Worm (Caenorhabditis elegans) whole organism, L4 larva: ENCODE measurements around the gene C35A5.11.
A peak's percentile ranks its signal among the peaks of the same experiment; 100 is the strongest.

ENCODE experiments used
- F10B5.3 ChIP-seq: sonication (generic microtip); optimal IDR thresholded peaks from 2 replicates; lab custom pipeline; 2016; ENCODE audit warnings: mild to moderate bottlenecking, missing genetic modification characterization, missing compliant biosample characterization
- F26F4.8 ChIP-seq: fragments of 200-800 bp; sonication (Bioruptor generic); conservative IDR thresholded peaks from 2 replicates; pipeline ENCODE4 v1.3.6; 2022; ENCODE audit warnings: missing genetic modification characterization, missing compliant biosample characterization
- F49E8.2 ChIP-seq: sonication (generic microtip); optimal IDR thresholded peaks from 2 replicates; lab custom pipeline; 2016; ENCODE audit warnings: missing compliant biosample characterization, mild to moderate bottlenecking, missing genetic modification characterization, borderline replicate concordance
- Y48G9A.11 ChIP-seq: fragments of 200-800 bp; sonication (Bioruptor generic); IDR thresholded peaks from 2 replicates; pipeline ENCODE4 v1.3.6; 2022; ENCODE audit warnings: missing genetic modification reagents, missing genetic modification characterization, missing compliant biosample characterization
- Y5F2A.4 ChIP-seq: fragments of 200-800 bp; sonication (Bioruptor generic); optimal IDR thresholded peaks from 2 replicates; lab custom pipeline; 2018; ENCODE audit warnings: mild to moderate bottlenecking, missing genetic modification characterization, missing compliant biosample characterization
- Y75B8A.6 ChIP-seq: fragments of 200-800 bp; sonication (Bioruptor generic); IDR thresholded peaks from 2 replicates; pipeline ENCODE4 v1.3.6; 2022; ENCODE audit warnings: missing genetic modification reagents, missing genetic modification characterization, missing compliant biosample characterization
- aha-1 ChIP-seq: fragments of 150-350 bp; peaks from one replicate; lab custom pipeline; 2014; ENCODE audit warnings: missing biosample characterization, missing genetic modification characterization
- ama-1 ChIP-seq: fragments of 150-350 bp; optimal IDR thresholded peaks from 2 replicates; lab custom pipeline; 2014; ENCODE audit warnings: inconsistent platforms, mixed read lengths
- arid-1 ChIP-seq: fragments of 200-800 bp; sonication (Bioruptor generic); conservative IDR thresholded peaks from 2 replicates; pipeline ENCODE4 v1.3.6; 2022; ENCODE audit warnings: missing genetic modification reagents, missing genetic modification characterization, missing compliant biosample characterization
- ceh-44 ChIP-seq: fragments of 200-800 bp; sonication (Bioruptor generic); IDR thresholded peaks from 2 replicates; pipeline ENCODE4 v1.3.6; 2022; ENCODE audit warnings: missing genetic modification reagents, missing genetic modification characterization, missing compliant biosample characterization
- ceh-82 ChIP-seq: sonication (generic microtip); optimal IDR thresholded peaks from 2 replicates; lab custom pipeline; 2017; ENCODE audit warnings: missing biosample characterization, missing genetic modification characterization
- cey-2 ChIP-seq: sonication (generic microtip); optimal IDR thresholded peaks from 3 replicates; lab custom pipeline; 2017; ENCODE audit warnings: missing genetic modification characterization, mild to moderate bottlenecking, missing compliant biosample characterization, antibody characterized with exemption, borderline replicate concordance; ENCODE audit not compliant: insufficient read depth
- daf-12 ChIP-seq: fragments of 150-350 bp; optimal IDR thresholded peaks from 2 replicates; lab custom pipeline; 2014; ENCODE audit warnings: missing biosample characterization, missing genetic modification reagents, missing genetic modification characterization
- dmd-6 ChIP-seq: fragments of 200-800 bp; sonication (Bioruptor generic); IDR thresholded peaks from 2 replicates; pipeline ENCODE4 v1.3.6; 2022; ENCODE audit warnings: missing genetic modification reagents, missing genetic modification characterization, missing compliant biosample characterization
- dve-1 ChIP-seq: sonication (generic microtip); optimal IDR thresholded peaks from 2 replicates; lab custom pipeline; 2017; ENCODE audit warnings: antibody characterized with exemption, mild to moderate bottlenecking, missing genetic modification characterization, missing compliant biosample characterization; ENCODE audit not compliant: insufficient read depth
- egl-43 ChIP-seq: fragments of 200-800 bp; sonication (Bioruptor generic); IDR thresholded peaks from 2 replicates; pipeline ENCODE4 v1.3.6; 2022; ENCODE audit warnings: missing genetic modification reagents, missing genetic modification characterization, missing compliant biosample characterization
- fos-1 ChIP-seq: fragments of 150-350 bp; optimal IDR thresholded peaks from 2 replicates; lab custom pipeline; 2014; ENCODE audit warnings: missing biosample characterization, missing genetic modification characterization
- hif-1 ChIP-seq, 2 experiments: sonication (generic microtip); optimal IDR thresholded peaks; 2 replicates each; lab custom pipeline; 2016 to 2017; ENCODE audit warnings: missing compliant biosample characterization in 2 of 2, missing genetic modification characterization in 2 of 2, missing genetic modification reagents in 2 of 2, missing genotype in 2 of 2, mild to moderate bottlenecking in 1 of 2
- lim-7 ChIP-seq: fragments of 200-800 bp; sonication (Bioruptor generic); IDR thresholded peaks from 2 replicates; pipeline ENCODE4 v1.3.6; 2022; ENCODE audit warnings: missing genetic modification characterization, missing compliant biosample characterization
- lin-1 ChIP-seq: fragments of 200-800 bp; sonication (Bioruptor generic); IDR thresholded peaks from 2 replicates; pipeline ENCODE4 v1.3.6; 2022; ENCODE audit warnings: missing genetic modification reagents, missing genetic modification characterization, missing compliant biosample characterization
- lin-13 ChIP-seq: fragments of 150-350 bp; optimal IDR thresholded peaks from 2 replicates; lab custom pipeline; 2014; ENCODE audit warnings: missing biosample characterization, missing genetic modification reagents, missing genetic modification characterization
- mep-1 ChIP-seq: fragments of 150-350 bp; sonication (generic microtip); optimal IDR thresholded peaks from 3 replicates; lab custom pipeline; 2014; ENCODE audit warnings: missing biosample characterization, missing genetic modification characterization
- mes-2 ChIP-seq: sonication (generic microtip); optimal IDR thresholded peaks from 2 replicates; lab custom pipeline; 2016; ENCODE audit warnings: missing genotype, mild to moderate bottlenecking, missing genetic modification characterization, missing compliant biosample characterization; ENCODE audit not compliant: poor library complexity, severe bottlenecking
- nhr-10 ChIP-seq: fragments of 150-350 bp; optimal IDR thresholded peaks from 2 replicates; lab custom pipeline; 2014; ENCODE audit warnings: missing biosample characterization, missing genetic modification characterization
- nhr-25 ChIP-seq: sonication (generic microtip); optimal IDR thresholded peaks from 2 replicates; lab custom pipeline; 2017; ENCODE audit warnings: missing genetic modification characterization, mild to moderate bottlenecking, missing compliant biosample characterization, antibody characterized with exemption, moderate library complexity, borderline replicate concordance; ENCODE audit not compliant: insufficient read depth
- nhr-28 ChIP-seq: fragments of 150-350 bp; optimal IDR thresholded peaks from 2 replicates; lab custom pipeline; 2014; ENCODE audit warnings: missing biosample characterization, missing genetic modification characterization
- nhr-41 ChIP-seq: fragments of 200-800 bp; sonication (Bioruptor generic); IDR thresholded peaks from 2 replicates; pipeline ENCODE4 v1.3.6; 2022; ENCODE audit warnings: missing genetic modification reagents, missing genetic modification characterization, missing compliant biosample characterization
- nhr-42 ChIP-seq: fragments of 200-800 bp; sonication (Bioruptor generic); IDR thresholded peaks from 2 replicates; pipeline ENCODE4 v1.3.6; 2022; ENCODE audit warnings: missing genetic modification characterization, missing compliant biosample characterization
- nhr-48 ChIP-seq: sonication (generic microtip); optimal IDR thresholded peaks from 2 replicates; lab custom pipeline; 2016; ENCODE audit warnings: mild to moderate bottlenecking, missing genetic modification characterization, missing compliant biosample characterization
- saeg-2 ChIP-seq: fragments of 200-800 bp; sonication (Bioruptor generic); IDR thresholded peaks from 2 replicates; pipeline ENCODE4 v1.3.6; 2022; ENCODE audit warnings: missing genetic modification reagents, missing genetic modification characterization, missing compliant biosample characterization
- tag-97 ChIP-seq: fragments of 200-800 bp; sonication (Bioruptor generic); IDR thresholded peaks from 2 replicates; pipeline ENCODE4 v1.3.6; 2022; ENCODE audit warnings: missing genetic modification characterization, missing compliant biosample characterization
- unc-62 ChIP-seq, 3 experiments: fragments of 150-350 bp in 1 of 3; sonication (generic microtip); optimal IDR thresholded peaks in 2 of 3; peaks in 1 of 3; 1 replicate in 1 of 3; 2 replicates in 2 of 3; lab custom pipeline; 2014 to 2017; ENCODE audit warnings: missing biosample characterization in 3 of 3, missing genetic modification characterization in 3 of 3, missing genetic modification reagents in 3 of 3, missing genotype in 1 of 3
- zfp-3 ChIP-seq: fragments of 200-800 bp; sonication (Bioruptor generic); conservative IDR thresholded peaks from 2 replicates; pipeline ENCODE4 v1.3.6; 2022; ENCODE audit warnings: missing genetic modification reagents, missing genetic modification characterization, missing compliant biosample characterization
- zip-2 ChIP-seq: fragments of 150-350 bp; optimal IDR thresholded peaks from 2 replicates; lab custom pipeline; 2014; ENCODE audit warnings: missing biosample characterization, missing genetic modification characterization
- ztf-11 ChIP-seq: fragments of 150-350 bp; optimal IDR thresholded peaks from 2 replicates; lab custom pipeline; 2014; ENCODE audit warnings: missing biosample characterization, missing genetic modification characterization
- ztf-7 ChIP-seq: fragments of 150-350 bp; optimal IDR thresholded peaks from 2 replicates; lab custom pipeline; 2014; ENCODE audit warnings: missing biosample characterization, missing genetic modification characterization

The C35A5.11 gene

ce11 chrV:10472901-10473774 is 29.8 kb downstream of the C35A5.11 start:
- TF ChIP-seq nhr-28 (tag; lab: Kevin White, UChicago): peak; percentile 0
- TF ChIP-seq ceh-82: no peak
- TF ChIP-seq hif-1 (tag; optimal IDR thresholded peaks at IDR 0.05; lab: Kevin White, UChicago): peak; percentile 49 to 81
- no peak for TF ChIP-seq ztf-11 (tag; lab: Kevin White, UChicago)
- peak; percentile 95 for TF ChIP-seq aha-1 (tag; lab: Kevin White, UChicago)
- peak in 1 of 2 experiments; percentile 31 for TF ChIP-seq unc-62 (GFP tag; optimal IDR thresholded peaks at IDR 0.05 in 1 of 2; lab: Kevin White, UChicago)
- TF ChIP-seq unc-62 (tag; optimal IDR thresholded peaks at IDR 0.05; lab: Kevin White, UChicago): no peak
- no peak for TF ChIP-seq lin-13 (GFP tag; lab: Kevin White, UChicago)

- TF ChIP-seq arid-1 (GFP tag; lab: Robert Waterston, UW) (no peak), ama-1 (lab: Kevin White, UChicago) (peak; percentile 46), egl-43 (no peak), mes-2 (tag; lab: Kevin White, UChicago) (no peak), Y5F2A.4 (GFP tag; lab: Kevin White, UChicago) (no peak), saeg-2 (no peak), lim-7 (GFP tag; lab: Robert Waterston, UW) (no peak), daf-12 (no peak), dve-1 (tag; lab: Kevin White, UChicago) (no peak), hif-1 (tag; optimal IDR thresholded peaks at IDR 0.05; lab: Kevin White, UChicago) (peak in 1 of 2 experiments; percentile 23), nhr-25 (tag; lab: Kevin White, UChicago) (no peak), F49E8.2 (tag; lab: Kevin White, UChicago) (no peak), dmd-6 (GFP tag; lab: Robert Waterston, UW) (no peak), zip-2 (tag; lab: Kevin White, UChicago) (no peak), nhr-41 (GFP tag; lab: Robert Waterston, UW) (no peak), ceh-44 (GFP tag; lab: Robert Waterston, UW) (no peak), fos-1 (no peak), zfp-3 (GFP tag; lab: Robert Waterston, UW) (0 out of 2 replicates have a peak, but pooled peaks have one; percentile 25), tag-97 (GFP tag; lab: Robert Waterston, UW) (no peak), ztf-7 (tag; lab: Kevin White, UChicago) (no peak), Y75B8A.6 (GFP tag; lab: Robert Waterston, UW) (0 out of 2 replicates have a peak, but pooled peaks have one; percentile 6), aha-1 (tag; lab: Kevin White, UChicago) (peak; percentile 97), lin-1 (GFP tag; lab: Robert Waterston, UW) (no peak), nhr-48 (tag; lab: Kevin White, UChicago) (no peak), mep-1 (no peak), Y48G9A.11 (GFP tag; lab: Robert Waterston, UW) (no peak), F10B5.3 (tag; lab: Kevin White, UChicago) (no peak), nhr-42 (GFP tag; lab: Robert Waterston, UW) (no peak), F26F4.8 (GFP tag; lab: Robert Waterston, UW) (0 out of 2 replicates have a peak, but pooled peaks have one; percentile 31), cey-2 (no peak)
These were observed 31.9 kb downstream of the C35A5.11 start for ce11 chrV:10471007-10471406.

ce11 chrV:10469845-10470244 is 33.1 kb downstream of the C35A5.11 start:
- TF ChIP-seq nhr-10 (tag; lab: Kevin White, UChicago): no peak
- peak; percentile 92 for TF ChIP-seq aha-1 (tag; lab: Kevin White, UChicago)
